Worm (Caenorhabditis elegans): ENCODE data around the gene srt-20.

DNA sequence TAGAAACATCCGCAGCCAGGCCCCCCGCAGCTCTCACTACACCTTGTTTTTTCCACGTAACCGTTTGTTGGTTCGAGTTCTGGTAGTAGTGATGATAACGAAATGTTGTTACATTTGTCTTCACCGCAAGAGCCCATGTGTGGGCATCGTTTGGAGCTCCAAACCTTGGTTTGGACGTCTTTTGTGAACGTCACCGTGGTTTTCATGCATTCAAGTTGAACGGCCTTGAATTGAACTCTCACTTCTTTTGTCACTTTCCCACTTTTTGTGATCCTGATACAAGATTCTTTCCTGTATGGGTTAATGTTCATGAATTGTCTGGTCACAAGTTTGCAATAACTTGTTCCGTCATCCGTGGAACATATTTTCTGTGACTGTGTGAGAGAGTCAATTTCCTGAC lies 25.2 kb upstream of the srt-20 start:
- TF ChIP-seq him-1 (tag; optimal IDR thresholded peaks at IDR 0.05), result no peak
- TF ChIP-seq dao-5 (tag; optimal IDR thresholded peaks at IDR 0.05), result no peak
- TF ChIP-seq W03F9.2 (tag; optimal IDR thresholded peaks at IDR 0.05), result no peak

Measured in whole organism, L4/young adult.